Worm (Caenorhabditis elegans) whole organism, midembryonic: ENCODE measurements around the gene dao-6.

Source experiments
- T22C8.4 ChIP-seq: fragments of 200-800 bp; sonication (Bioruptor generic); IDR thresholded peaks from 2 replicates; pipeline ENCODE4 v1.3.6; 2022; ENCODE audit warnings: missing genetic modification characterization, missing compliant biosample characterization
- cog-1 ChIP-seq: sonication (generic microtip); optimal IDR thresholded peaks from 2 replicates; lab custom pipeline; 2016; ENCODE audit warnings: missing genetic modification characterization, missing compliant biosample characterization
- flt-1 ChIP-seq: fragments of 200-800 bp; sonication (Bioruptor generic); IDR thresholded peaks from 2 replicates; pipeline ENCODE4 v1.3.6; 2022; ENCODE audit warnings: missing genetic modification characterization, missing compliant biosample characterization
- tab-1 ChIP-seq: fragments of 200-800 bp; sonication (Bioruptor generic); IDR thresholded peaks from 2 replicates; pipeline ENCODE4 v1.3.6; 2022; ENCODE audit warnings: missing genetic modification characterization, missing compliant biosample characterization
- ztf-23 ChIP-seq: fragments of 200-800 bp; sonication (Bioruptor generic); IDR thresholded peaks from 2 replicates; pipeline ENCODE4 v1.3.6; 2022; ENCODE audit warnings: missing genetic modification reagents, missing genetic modification characterization, missing compliant biosample characterization

- TF ChIP-seq cog-1, result no peak
- no peak for TF ChIP-seq ztf-23 (GFP tag; lab: Robert Waterston, UW)
- no peak for TF ChIP-seq T22C8.4 (GFP tag; lab: Robert Waterston, UW)
- no peak for TF ChIP-seq tab-1 (GFP tag; lab: Robert Waterston, UW)
- TF ChIP-seq flt-1 (GFP tag; lab: Robert Waterston, UW), result no peak
Measured at ce11 chrIII:9720191-9720590, 15.8 kb downstream of the dao-6 start, which contains the start of gene ncx-7.
